Fruit fly (Drosophila melanogaster) whole organism, pupa: Measurements from ENCODE around the gene His3.3B.

ENCODE experiments used
- CG10348 ChIP-seq: fragments of 200-800 bp; sonication (Bioruptor generic); IDR thresholded peaks from 2 replicates; pipeline ENCODE4 v1.3.6; 2022; ENCODE audit warnings: missing biosample characterization, missing genetic modification characterization
- CG12605 ChIP-seq: fragments of 200-800 bp; sonication (Bioruptor generic); IDR thresholded peaks from 2 replicates; pipeline ENCODE4 v1.3.6; 2022; ENCODE audit warnings: missing biosample characterization, missing genetic modification characterization
- CG13204 ChIP-seq: fragments of 200-800 bp; sonication (Bioruptor generic); optimal IDR thresholded peaks from 2 replicates; lab custom pipeline; 2018; ENCODE audit warnings: missing biosample characterization, mild to moderate bottlenecking, missing genetic modification characterization, moderate library complexity
- CG14655 ChIP-seq: fragments of 200-800 bp; sonication (Bioruptor generic); optimal IDR thresholded peaks from 3 replicates; lab custom pipeline; 2017; ENCODE audit warnings: mild to moderate bottlenecking, missing biosample characterization, missing genetic modification reagents, missing genetic modification characterization
- CG15710 ChIP-seq: fragments of 200-800 bp; sonication (Bioruptor generic); optimal IDR thresholded peaks from 2 replicates; lab custom pipeline; 2018; ENCODE audit warnings: missing biosample characterization, mild to moderate bottlenecking, missing genetic modification characterization, moderate library complexity
- CG17806 ChIP-seq: fragments of 200-800 bp; sonication (Bioruptor generic); optimal IDR thresholded peaks from 2 replicates; lab custom pipeline; 2018; ENCODE audit warnings: missing biosample characterization, mild to moderate bottlenecking, missing genetic modification characterization, moderate library complexity
- CG32121 ChIP-seq: fragments of 200-800 bp; sonication (Bioruptor generic); IDR thresholded peaks from 2 replicates; pipeline ENCODE4 v1.3.6; 2022; ENCODE audit warnings: missing biosample characterization, missing genetic modification characterization
- CG34367 ChIP-seq: fragments of 200-800 bp; sonication (Bioruptor generic); optimal IDR thresholded peaks from 2 replicates; lab custom pipeline; 2018; ENCODE audit warnings: missing biosample characterization, mild to moderate bottlenecking, missing genetic modification characterization
- CG4496 ChIP-seq: fragments of 200-800 bp; sonication (Bioruptor generic); IDR thresholded peaks from 3 replicates; pipeline ENCODE4 v1.3.6; 2022; ENCODE audit warnings: missing biosample characterization, missing genetic modification characterization
- CG8159 ChIP-seq: fragments of 200-800 bp; sonication (Bioruptor generic); optimal IDR thresholded peaks from 3 replicates; lab custom pipeline; 2018; ENCODE audit warnings: missing biosample characterization, mild to moderate bottlenecking, missing genetic modification characterization, moderate library complexity
- CG8301 ChIP-seq: fragments of 200-800 bp; sonication (Bioruptor generic); optimal IDR thresholded peaks from 2 replicates; lab custom pipeline; 2018; ENCODE audit warnings: missing biosample characterization, mild to moderate bottlenecking, missing genetic modification characterization
- CG9948 ChIP-seq: fragments of 200-800 bp; sonication (Bioruptor generic); optimal IDR thresholded peaks from 2 replicates; lab custom pipeline; 2018; ENCODE audit warnings: missing biosample characterization, mild to moderate bottlenecking, missing genetic modification characterization, moderate library complexity
- D1 ChIP-seq: fragments of 200-800 bp; sonication (Bioruptor generic); optimal IDR thresholded peaks from 2 replicates; lab custom pipeline; 2018; ENCODE audit warnings: missing biosample characterization, mild to moderate bottlenecking, missing genetic modification characterization, moderate library complexity
- EcR ChIP-seq: fragments of 200-800 bp; sonication (Bioruptor generic); optimal IDR thresholded peaks from 3 replicates; lab custom pipeline; 2019; ENCODE audit warnings: missing biosample characterization, missing genetic modification characterization, mild to moderate bottlenecking, moderate library complexity, missing genetic modification reagents
- Ets98B ChIP-seq: fragments of 200-800 bp; sonication (Bioruptor generic); IDR thresholded peaks from 2 replicates; pipeline ENCODE4 v1.3.6; 2022; ENCODE audit warnings: missing biosample characterization, missing genetic modification characterization
- Pif1A ChIP-seq: fragments of 200-800 bp; sonication (Bioruptor generic); optimal IDR thresholded peaks from 3 replicates; lab custom pipeline; 2016; ENCODE audit warnings: missing biosample characterization, missing genetic modification characterization
- Pif1B ChIP-seq: fragments of 200-800 bp; sonication (Bioruptor generic); optimal IDR thresholded peaks from 3 replicates; lab custom pipeline; 2016; ENCODE audit warnings: missing biosample characterization, missing genetic modification characterization
- Snoo ChIP-seq: fragments of 200-800 bp; sonication (Bioruptor generic); optimal IDR thresholded peaks from 3 replicates; lab custom pipeline; 2017; ENCODE audit warnings: missing biosample characterization, mild to moderate bottlenecking, missing genetic modification characterization, inconsistent platforms
- fd96Ca ChIP-seq: fragments of 200-800 bp; sonication (Bioruptor generic); IDR thresholded peaks from 3 replicates; pipeline ENCODE4 v1.3.6; 2022; ENCODE audit warnings: missing biosample characterization, missing genetic modification characterization
- gl ChIP-seq: fragments of 200-800 bp; sonication (Bioruptor generic); optimal IDR thresholded peaks from 2 replicates; lab custom pipeline; 2018; ENCODE audit warnings: missing biosample characterization, mild to moderate bottlenecking, missing genetic modification characterization
- rn ChIP-seq: fragments of 200-800 bp; sonication (Bioruptor generic); IDR thresholded peaks from 2 replicates; pipeline ENCODE4 v1.3.6; 2022; ENCODE audit warnings: missing biosample characterization, missing genetic modification characterization

The His3.3B gene

DNA sequence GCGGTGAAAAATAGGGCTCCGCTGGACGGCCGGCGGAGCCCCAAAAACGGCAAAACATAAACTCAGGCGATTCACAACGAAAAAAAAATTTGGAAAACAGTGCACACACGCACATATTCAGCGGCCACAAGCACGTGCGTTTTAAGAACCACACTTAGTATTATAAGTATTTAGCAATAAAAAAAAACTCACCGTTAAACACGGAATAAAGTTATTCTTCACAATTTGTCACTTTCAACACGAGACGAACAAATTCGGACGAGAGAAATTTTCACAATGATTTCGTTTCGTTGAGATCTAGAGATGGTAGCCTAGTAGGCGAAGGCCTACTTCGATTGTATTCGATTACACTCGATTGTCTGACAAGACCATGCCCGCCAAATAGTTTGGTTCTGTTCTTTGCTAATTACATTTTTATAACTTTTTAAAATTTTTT, at the start of gene His3.3B:
TSS of gene His3.3B (minus strand) at position 282 of the 436 bp plus-strand sequence.
- TF ChIP-seq CG32121 (GFP tag; lab: Robert Waterston, UW) = no peak; the same call in 1 of the 2 replicates
- TF ChIP-seq CG15710 = no peak
- no peak for TF ChIP-seq Snoo (tag; lab: Kevin White, UChicago)
- no peak for TF ChIP-seq CG14655 (GFP tag; lab: Kevin White, UChicago)
- no peak for TF ChIP-seq D1 (tag; lab: Kevin White, UChicago)
- no peak for TF ChIP-seq CG4496 (GFP tag; lab: Robert Waterston, UW)
- no peak for TF ChIP-seq gl
- TF ChIP-seq CG9948 = no peak
- TF ChIP-seq EcR (GFP tag; lab: Kevin White, UChicago) = no peak
- TF ChIP-seq, all 21 proteins: peak for 0

DNA sequence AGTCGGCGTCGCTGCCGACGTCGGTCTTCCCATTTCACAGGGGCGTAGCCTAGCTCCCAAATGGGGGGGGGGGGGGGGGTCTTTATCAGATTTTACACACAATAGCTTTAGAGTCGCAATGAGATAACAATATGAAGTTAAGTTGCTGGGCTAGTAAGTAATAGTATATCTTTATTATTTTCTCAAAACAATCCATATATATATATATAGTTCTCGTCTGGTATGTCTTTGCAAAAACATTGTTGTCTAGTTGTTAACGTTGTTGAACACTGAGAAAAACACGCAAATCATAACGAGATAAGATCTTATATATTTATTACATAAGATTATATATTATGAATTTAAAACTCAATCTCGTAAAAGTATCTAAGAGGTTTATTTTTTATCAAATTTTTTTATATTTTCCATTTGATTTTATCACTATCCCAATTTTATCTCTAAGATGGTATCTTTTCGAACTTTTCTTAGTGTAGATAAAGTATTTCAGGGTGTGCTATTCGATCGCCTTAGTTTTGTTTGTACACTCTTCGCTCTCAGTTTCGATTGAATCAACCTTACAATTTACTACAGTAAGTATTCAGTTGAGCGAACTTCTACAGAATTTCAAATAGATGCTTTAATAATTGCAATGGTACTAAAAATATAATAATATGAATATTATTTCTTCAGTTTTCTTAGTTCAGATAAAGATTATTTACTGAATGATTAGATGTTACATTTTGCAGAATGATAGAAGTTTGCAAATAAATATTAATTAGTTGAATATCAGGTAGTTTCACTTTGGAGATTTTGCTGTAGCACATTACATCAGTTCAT, 45.6 kb upstream of the His3.3B start:
- TF ChIP-seq D1 (tag; lab: Kevin White, UChicago) = no peak
- no peak for TF ChIP-seq CG13204 (GFP tag; lab: Kevin White, UChicago)
- peak; percentile 87 for TF ChIP-seq CG4496 (GFP tag; lab: Robert Waterston, UW)
- TF ChIP-seq gl = no peak
- TF ChIP-seq CG8301 (tag; lab: Kevin White, UChicago) = peak; percentile 6
- peak; percentile 49 for TF ChIP-seq CG17806 (tag; lab: Kevin White, UChicago)
- TF ChIP-seq CG10348 (GFP tag; lab: Robert Waterston, UW) = peak; percentile 62
- TF ChIP-seq CG12605 (GFP tag; lab: Robert Waterston, UW) = peak; percentile 77
- no peak for TF ChIP-seq EcR (GFP tag; lab: Kevin White, UChicago)
- no peak for TF ChIP-seq Snoo (tag; lab: Kevin White, UChicago)
- peak; percentile 51 for TF ChIP-seq CG9948
- peak; percentile 33 for TF ChIP-seq CG34367 (tag; lab: Kevin White, UChicago)
- peak; percentile 4 for TF ChIP-seq Pif1B (GFP tag; lab: Kevin White, UChicago)
- TF ChIP-seq CG32121 (GFP tag; lab: Robert Waterston, UW) = peak; percentile 82
- peak; percentile 58 for TF ChIP-seq CG15710
- TF ChIP-seq CG8159 (tag; lab: Kevin White, UChicago) = peak; percentile 52
- TF ChIP-seq fd96Ca (GFP tag; lab: Robert Waterston, UW) = peak; percentile 91
- TF ChIP-seq Pif1A (GFP tag; lab: Kevin White, UChicago) = no peak
- peak; percentile 91 for TF ChIP-seq Ets98B (GFP tag; lab: Robert Waterston, UW)
- TF ChIP-seq CG14655 (GFP tag; lab: Kevin White, UChicago) = peak; percentile 67
- TF ChIP-seq rn (GFP tag; lab: Robert Waterston, UW) = peak; percentile 55; the same call in 1 of the 2 replicates

DNA sequence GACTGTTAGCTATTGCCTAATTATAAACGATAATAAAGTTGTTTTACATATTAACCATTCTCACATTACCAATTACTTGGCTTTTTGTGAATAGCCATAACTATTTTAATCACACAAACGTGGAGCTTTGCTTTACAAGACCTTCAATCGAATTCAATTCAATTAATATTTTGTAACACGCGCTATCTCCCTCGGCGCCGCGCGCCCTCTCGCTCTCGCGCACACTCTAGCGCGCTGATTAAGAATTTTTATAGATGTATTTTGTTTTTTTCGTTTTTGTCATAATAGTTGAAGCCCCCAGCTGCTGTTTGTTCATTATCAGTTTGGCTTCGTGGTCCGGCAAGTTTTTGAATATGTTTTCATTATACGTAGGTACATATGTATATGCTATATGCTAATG, 44.6 kb upstream of the His3.3B start:
- TF ChIP-seq CG10348 (GFP tag; lab: Robert Waterston, UW) (no peak), CG34367 (tag; lab: Kevin White, UChicago) (no peak), CG8301 (tag; lab: Kevin White, UChicago) (no peak), D1 (tag; lab: Kevin White, UChicago) (no peak), Snoo (tag; lab: Kevin White, UChicago) (no peak), fd96Ca (GFP tag; lab: Robert Waterston, UW) (no peak), Pif1B (GFP tag; lab: Kevin White, UChicago) (no peak), rn (GFP tag; lab: Robert Waterston, UW) (no peak), CG4496 (GFP tag; lab: Robert Waterston, UW) (no peak), Ets98B (GFP tag; lab: Robert Waterston, UW) (no peak), CG17806 (tag; lab: Kevin White, UChicago) (no peak), CG13204 (GFP tag; lab: Kevin White, UChicago) (no peak), CG15710 (no peak), CG14655 (GFP tag; lab: Kevin White, UChicago) (no peak)

DNA sequence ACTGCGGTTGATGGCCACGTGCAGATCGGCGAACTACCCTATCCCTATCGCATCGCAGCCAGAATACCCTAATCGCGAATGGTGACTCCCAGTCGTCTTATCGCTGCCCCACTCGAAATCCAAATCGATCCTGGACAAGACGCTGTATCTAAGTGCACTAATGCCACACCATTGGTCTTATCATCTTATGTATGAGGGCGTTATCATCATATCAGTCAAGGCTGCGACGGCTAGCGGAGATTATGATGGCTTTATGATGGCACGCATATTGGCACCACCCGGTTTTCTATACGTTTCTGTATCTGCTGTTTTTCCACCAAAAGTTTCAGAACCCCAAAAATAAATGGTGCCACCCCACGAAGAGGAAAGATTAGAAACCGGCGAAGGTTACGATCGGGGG, 43.8 kb upstream of the His3.3B start:
- no peak for TF ChIP-seq EcR (GFP tag; lab: Kevin White, UChicago)
- TF ChIP-seq CG8301 (tag; lab: Kevin White, UChicago) = no peak
- TF ChIP-seq CG34367 (tag; lab: Kevin White, UChicago) = no peak
- TF ChIP-seq CG4496 (GFP tag; lab: Robert Waterston, UW) = no peak
- TF ChIP-seq CG12605 (GFP tag; lab: Robert Waterston, UW) = no peak
- TF ChIP-seq CG13204 (GFP tag; lab: Kevin White, UChicago) = no peak
- TF ChIP-seq rn (GFP tag; lab: Robert Waterston, UW) = no peak
- TF ChIP-seq CG17806 (tag; lab: Kevin White, UChicago) = no peak
- TF ChIP-seq Pif1A (GFP tag; lab: Kevin White, UChicago) = no peak
- no peak for TF ChIP-seq Snoo (tag; lab: Kevin White, UChicago)
- no peak for TF ChIP-seq CG8159 (tag; lab: Kevin White, UChicago)

DNA sequence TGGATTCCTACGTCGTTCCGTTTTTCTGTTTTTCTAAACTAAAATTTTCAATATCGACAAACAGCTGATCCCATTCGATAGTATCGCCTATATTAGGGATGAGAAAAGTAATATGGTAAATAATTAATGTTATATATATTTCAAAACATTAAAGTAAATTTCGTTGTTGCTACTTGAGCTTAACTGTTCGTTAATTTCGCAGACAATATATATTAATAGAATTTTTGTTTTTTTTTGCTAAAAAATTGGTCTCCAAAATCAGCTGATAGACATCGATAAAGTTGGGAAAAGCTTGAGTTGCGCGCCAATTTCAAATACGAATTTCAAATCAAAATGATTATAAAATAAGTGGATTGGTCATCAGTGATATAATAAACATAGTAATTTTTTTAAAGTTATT, 39.9 kb upstream of the His3.3B start, which contains the start of gene CG12118:
TSS of gene CG12118 (minus strand) at position 53 of the 400 bp plus-strand sequence.
- TF ChIP-seq EcR (GFP tag; lab: Kevin White, UChicago) (no peak), CG8301 (tag; lab: Kevin White, UChicago) (peak; percentile 14), Snoo (tag; lab: Kevin White, UChicago) (peak; percentile 51), CG10348 (GFP tag; lab: Robert Waterston, UW) (no peak), CG8159 (tag; lab: Kevin White, UChicago) (peak; percentile 65), Ets98B (GFP tag; lab: Robert Waterston, UW) (peak; percentile 45), CG32121 (GFP tag; lab: Robert Waterston, UW) (peak; percentile 79), Pif1B (GFP tag; lab: Kevin White, UChicago) (peak; percentile 56), CG12605 (GFP tag; lab: Robert Waterston, UW) (no peak), CG4496 (GFP tag; lab: Robert Waterston, UW) (peak; percentile 71; the same call in 2 of the 3 replicates), D1 (tag; lab: Kevin White, UChicago) (peak; percentile 33), CG34367 (tag; lab: Kevin White, UChicago) (peak; percentile 57), CG13204 (GFP tag; lab: Kevin White, UChicago) (no peak), rn (GFP tag; lab: Robert Waterston, UW) (peak; percentile 31; the same call in 1 of the 2 replicates), CG14655 (GFP tag; lab: Kevin White, UChicago) (no peak), CG17806 (tag; lab: Kevin White, UChicago) (peak; percentile 64), Pif1A (GFP tag; lab: Kevin White, UChicago) (peak; percentile 46), gl (no peak), CG15710 (peak; percentile 65), CG9948 (peak; percentile 60), fd96Ca (GFP tag; lab: Robert Waterston, UW) (no peak)
